Worm (Caenorhabditis elegans): ENCODE data around the gene F42A10.6.

F42A10.6 gene

ce11 chrIII:6176761-6177160, at the start of gene F42A10.6:
Gene F42A10.6 (minus strand): TSS chrIII:6176861.
- no peak for TF ChIP-seq F13C5.2 (tag; optimal IDR thresholded peaks at IDR 0.05)
- TF ChIP-seq tra-4 (tag; optimal IDR thresholded peaks at IDR 0.05): no peak
- no peak for TF ChIP-seq sea-1 (GFP tag; conservative IDR thresholded peaks at IDR 0.05)
- no peak for TF ChIP-seq tbx-37 (GFP tag; conservative IDR thresholded peaks at IDR 0.05)
- TF ChIP-seq scrt-1 (GFP tag; IDR thresholded peaks at IDR 0.05): no peak
- TF ChIP-seq hnd-1 (tag; optimal IDR thresholded peaks at IDR 0.05): no peak
- no peak for TF ChIP-seq flt-1 (GFP tag; IDR thresholded peaks at IDR 0.05)
- no peak for TF ChIP-seq ets-7 (tag; optimal IDR thresholded peaks at IDR 0.05)
- no peak for TF ChIP-seq aly-1 (tag; optimal IDR thresholded peaks at IDR 0.05)
- TF ChIP-seq ceh-36 (tag; optimal IDR thresholded peaks at IDR 0.05): no peak
- TF ChIP-seq ceh-13 (GFP tag; optimal IDR thresholded peaks at IDR 0.05): no peak
- TF ChIP-seq hmg-4 (GFP tag; optimal IDR thresholded peaks at IDR 0.05): no peak
- no peak for TF ChIP-seq hmbx-1 (tag; optimal IDR thresholded peaks at IDR 0.05)
- TF ChIP-seq B0310.2 (tag; optimal IDR thresholded peaks at IDR 0.05): no peak
- no peak for TF ChIP-seq tbx-11 (GFP tag; IDR thresholded peaks at IDR 0.05)
- no peak for TF ChIP-seq pes-1 (GFP tag; IDR thresholded peaks at IDR 0.05)
- no peak for TF ChIP-seq ama-1 (optimal IDR thresholded peaks at IDR 0.05)

- TF ChIP-seq ama-1 (optimal IDR thresholded peaks at IDR 0.05) (no peak), sea-1 (GFP tag; conservative IDR thresholded peaks at IDR 0.05) (no peak), ceh-36 (tag; optimal IDR thresholded peaks at IDR 0.05) (no peak), F13C5.2 (tag; optimal IDR thresholded peaks at IDR 0.05) (no peak), hnd-1 (tag; optimal IDR thresholded peaks at IDR 0.05) (no peak), tbx-37 (GFP tag; conservative IDR thresholded peaks at IDR 0.05) (no peak), scrt-1 (GFP tag; IDR thresholded peaks at IDR 0.05) (no peak), hmg-4 (GFP tag; optimal IDR thresholded peaks at IDR 0.05) (no peak), flt-1 (GFP tag; IDR thresholded peaks at IDR 0.05) (no peak), aly-1 (tag; optimal IDR thresholded peaks at IDR 0.05) (no peak), ceh-13 (GFP tag; optimal IDR thresholded peaks at IDR 0.05) (no peak), tra-4 (tag; optimal IDR thresholded peaks at IDR 0.05) (no peak)
Measured at ce11 chrIII:6221403-6221802, 44.7 kb upstream of the F42A10.6 start.

- no peak for TF ChIP-seq aly-1 (tag; optimal IDR thresholded peaks at IDR 0.05)
- no peak for TF ChIP-seq tbx-11 (GFP tag; IDR thresholded peaks at IDR 0.05)
- no peak for TF ChIP-seq hnd-1 (tag; optimal IDR thresholded peaks at IDR 0.05)
Measured at ce11 chrIII:6216833-6217466, 40.3 kb upstream of the F42A10.6 start, which contains the start of gene hot-4. Gene hot-4 (plus strand): TSS chrIII:6217416.

ce11 chrIII:6215943-6216342, 39.3 kb upstream of the F42A10.6 start:
- TF ChIP-seq tra-4 (tag; optimal IDR thresholded peaks at IDR 0.05) (no peak), pes-1 (GFP tag; IDR thresholded peaks at IDR 0.05) (no peak), F13C5.2 (tag; optimal IDR thresholded peaks at IDR 0.05) (no peak), ets-7 (tag; optimal IDR thresholded peaks at IDR 0.05) (no peak), scrt-1 (GFP tag; IDR thresholded peaks at IDR 0.05) (no peak), hnd-1 (tag; optimal IDR thresholded peaks at IDR 0.05) (no peak), B0310.2 (tag; optimal IDR thresholded peaks at IDR 0.05) (no peak), hmg-4 (GFP tag; optimal IDR thresholded peaks at IDR 0.05) (no peak), hmbx-1 (tag; optimal IDR thresholded peaks at IDR 0.05) (no peak), tbx-11 (GFP tag; IDR thresholded peaks at IDR 0.05) (no peak), flt-1 (GFP tag; IDR thresholded peaks at IDR 0.05) (no peak), sea-1 (GFP tag; conservative IDR thresholded peaks at IDR 0.05) (no peak), ceh-36 (tag; optimal IDR thresholded peaks at IDR 0.05) (no peak), ceh-13 (GFP tag; optimal IDR thresholded peaks at IDR 0.05) (no peak), aly-1 (tag; optimal IDR thresholded peaks at IDR 0.05) (no peak), tbx-37 (GFP tag; conservative IDR thresholded peaks at IDR 0.05) (no peak)

ce11 chrIII:6215476-6215875, 38.8 kb upstream of the F42A10.6 start, which contains the start of gene C23G10.11:
Gene C23G10.11 (minus strand): TSS chrIII:6215576.
- TF ChIP-seq aly-1 (tag; optimal IDR thresholded peaks at IDR 0.05) (no peak), flt-1 (GFP tag; IDR thresholded peaks at IDR 0.05) (no peak), pes-1 (GFP tag; IDR thresholded peaks at IDR 0.05) (no peak), hmg-4 (GFP tag; optimal IDR thresholded peaks at IDR 0.05) (no peak)

- TF ChIP-seq aly-1 (tag; optimal IDR thresholded peaks at IDR 0.05) (no peak), ceh-13 (GFP tag; optimal IDR thresholded peaks at IDR 0.05) (no peak), flt-1 (GFP tag; IDR thresholded peaks at IDR 0.05) (no peak), ets-7 (tag; optimal IDR thresholded peaks at IDR 0.05) (no peak), F13C5.2 (tag; optimal IDR thresholded peaks at IDR 0.05) (no peak), hnd-1 (tag; optimal IDR thresholded peaks at IDR 0.05) (no peak), sea-1 (GFP tag; conservative IDR thresholded peaks at IDR 0.05) (no peak), tbx-37 (GFP tag; conservative IDR thresholded peaks at IDR 0.05) (no peak)
Measured at ce11 chrIII:6213915-6214314, 37.3 kb upstream of the F42A10.6 start, which contains the start of gene C23G10.10. Gene C23G10.10 (minus strand): TSS chrIII:6214015.

ce11 chrIII:6210215-6210822, 33.7 kb upstream of the F42A10.6 start:
- TF ChIP-seq ets-7 (tag; optimal IDR thresholded peaks at IDR 0.05) (no peak), hmbx-1 (tag; optimal IDR thresholded peaks at IDR 0.05) (no peak), tra-4 (tag; optimal IDR thresholded peaks at IDR 0.05) (no peak), ceh-36 (tag; optimal IDR thresholded peaks at IDR 0.05) (no peak), hmg-4 (GFP tag; optimal IDR thresholded peaks at IDR 0.05) (no peak), hnd-1 (tag; optimal IDR thresholded peaks at IDR 0.05) (no peak), aly-1 (tag; optimal IDR thresholded peaks at IDR 0.05) (no peak)

- TF ChIP-seq tbx-37 (GFP tag; conservative IDR thresholded peaks at IDR 0.05) (no peak), pes-1 (GFP tag; IDR thresholded peaks at IDR 0.05) (no peak), hmbx-1 (tag; optimal IDR thresholded peaks at IDR 0.05) (no peak), B0310.2 (tag; optimal IDR thresholded peaks at IDR 0.05) (no peak), tra-4 (tag; optimal IDR thresholded peaks at IDR 0.05) (no peak), ceh-13 (GFP tag; optimal IDR thresholded peaks at IDR 0.05) (no peak), flt-1 (GFP tag; IDR thresholded peaks at IDR 0.05) (no peak), ceh-36 (tag; optimal IDR thresholded peaks at IDR 0.05) (no peak), tbx-11 (GFP tag; IDR thresholded peaks at IDR 0.05) (no peak), ama-1 (optimal IDR thresholded peaks at IDR 0.05) (no peak), scrt-1 (GFP tag; IDR thresholded peaks at IDR 0.05) (no peak), aly-1 (tag; optimal IDR thresholded peaks at IDR 0.05) (no peak)
Measured at ce11 chrIII:6208984-6209383, 32.3 kb upstream of the F42A10.6 start, which contains the start of gene C23G10.1. Gene C23G10.1 (plus strand): TSS chrIII:6209284.
